Worm (Caenorhabditis elegans) whole organism, L3 larva: ENCODE data around the gene T04B2.7.

Experiments used
- R02D3.7 ChIP-seq: fragments of 150-350 bp; optimal IDR thresholded peaks from 2 replicates; lab custom pipeline; 2014; ENCODE audit warnings: missing biosample characterization, missing genetic modification characterization
- ZK546.5 ChIP-seq: sonication (generic microtip); optimal IDR thresholded peaks from 2 replicates; lab custom pipeline; 2017; ENCODE audit warnings: missing biosample characterization, missing genetic modification characterization
- aly-2 ChIP-seq: fragments of 150-350 bp; optimal IDR thresholded peaks from 2 replicates; lab custom pipeline; 2014; ENCODE audit warnings: missing biosample characterization, missing genetic modification characterization
- ama-1 ChIP-seq: fragments of 150-350 bp; optimal IDR thresholded peaks from 2 replicates; lab custom pipeline; 2018
- ceh-16 ChIP-seq: sonication (generic microtip); optimal IDR thresholded peaks from 2 replicates; lab custom pipeline; 2017; ENCODE audit warnings: missing biosample characterization, missing genetic modification characterization
- ceh-82 ChIP-seq: fragments of 150-350 bp; optimal IDR thresholded peaks from 2 replicates; lab custom pipeline; 2014; ENCODE audit warnings: missing biosample characterization, missing genetic modification characterization
- daf-12 ChIP-seq: fragments of 150-350 bp; optimal IDR thresholded peaks from 2 replicates; lab custom pipeline; 2014; ENCODE audit warnings: missing biosample characterization, missing genetic modification reagents, missing genetic modification characterization
- egl-27 ChIP-seq: sonication (generic microtip); optimal IDR thresholded peaks from 4 replicates; lab custom pipeline; 2017; ENCODE audit warnings: missing biosample characterization, missing genetic modification reagents, missing genetic modification characterization
- elt-2 ChIP-seq: sonication (generic microtip); optimal IDR thresholded peaks from 2 replicates; lab custom pipeline; 2016; ENCODE audit warnings: missing genetic modification reagents, mild to moderate bottlenecking, missing genetic modification characterization, missing compliant biosample characterization
- elt-3 ChIP-seq, 3 experiments: fragments of 150-350 bp in 1 of 3; sonication (generic microtip) in 2 of 3; optimal IDR thresholded peaks; 2 replicates in 2 of 3; 4 replicates in 1 of 3; lab custom pipeline; 2014 to 2017; ENCODE audit warnings: missing biosample characterization in 3 of 3, missing genetic modification characterization in 3 of 3
- fkh-10 ChIP-seq: sonication (generic microtip); optimal IDR thresholded peaks from 2 replicates; lab custom pipeline; 2017; ENCODE audit warnings: missing biosample characterization, missing genetic modification reagents, missing genetic modification characterization
- fkh-2 ChIP-seq: fragments of 150-350 bp; optimal IDR thresholded peaks from 2 replicates; lab custom pipeline; 2014; ENCODE audit warnings: missing biosample characterization, missing genetic modification reagents, missing genetic modification characterization
- fos-1 ChIP-seq: fragments of 150-350 bp; optimal IDR thresholded peaks from 2 replicates; lab custom pipeline; 2014; ENCODE audit warnings: missing biosample characterization, missing genetic modification characterization
- hmg-11 ChIP-seq: sonication (generic microtip); optimal IDR thresholded peaks from 2 replicates; lab custom pipeline; 2016; ENCODE audit warnings: missing genetic modification characterization, missing compliant biosample characterization
- jun-1 ChIP-seq: fragments of 150-350 bp; optimal IDR thresholded peaks from 2 replicates; lab custom pipeline; 2014; ENCODE audit warnings: missing biosample characterization, missing genetic modification reagents, missing genetic modification characterization
- lin-15B ChIP-seq: fragments of 150-350 bp; optimal IDR thresholded peaks from 2 replicates; lab custom pipeline; 2014; ENCODE audit warnings: missing biosample characterization, missing genetic modification characterization
- lin-39 ChIP-seq: fragments of 150-350 bp; optimal IDR thresholded peaks from 2 replicates; lab custom pipeline; 2018; ENCODE audit warnings: missing biosample characterization, missing genetic modification reagents, missing genetic modification characterization
- mdl-1 ChIP-seq: fragments of 150-350 bp; optimal IDR thresholded peaks from 2 replicates; lab custom pipeline; 2014; ENCODE audit warnings: missing biosample characterization, missing genetic modification characterization
- mml-1 ChIP-seq: fragments of 150-350 bp; sonication (generic microtip); optimal IDR thresholded peaks from 3 replicates; lab custom pipeline; 2014; ENCODE audit warnings: missing biosample characterization, missing genetic modification characterization
- nfya-1 ChIP-seq: sonication (generic microtip); optimal IDR thresholded peaks from 2 replicates; lab custom pipeline; 2017; ENCODE audit warnings: missing genetic modification characterization, mild to moderate bottlenecking, missing compliant biosample characterization, antibody characterized with exemption, moderate library complexity; ENCODE audit not compliant: insufficient read depth
- nhr-11 ChIP-seq: fragments of 150-350 bp; optimal IDR thresholded peaks from 2 replicates; lab custom pipeline; 2014; ENCODE audit warnings: missing biosample characterization, missing genetic modification characterization
- nhr-12 ChIP-seq: fragments of 150-350 bp; optimal IDR thresholded peaks from 2 replicates; lab custom pipeline; 2014; ENCODE audit warnings: missing biosample characterization, missing genetic modification characterization
- nhr-23 ChIP-seq: fragments of 150-350 bp; optimal IDR thresholded peaks from 2 replicates; lab custom pipeline; 2014; ENCODE audit warnings: missing biosample characterization, missing genetic modification reagents, missing genetic modification characterization
- nhr-237 ChIP-seq: fragments of 150-350 bp; optimal IDR thresholded peaks from 2 replicates; lab custom pipeline; 2014; ENCODE audit warnings: missing biosample characterization, missing genetic modification characterization
- nhr-28 ChIP-seq: fragments of 150-350 bp; optimal IDR thresholded peaks from 2 replicates; lab custom pipeline; 2014; ENCODE audit warnings: missing biosample characterization, missing genetic modification characterization
- nhr-43 ChIP-seq: sonication (generic microtip); optimal IDR thresholded peaks from 2 replicates; lab custom pipeline; 2016; ENCODE audit warnings: mild to moderate bottlenecking, missing genetic modification characterization, missing compliant biosample characterization; ENCODE audit not compliant: poor library complexity, severe bottlenecking
- nhr-76 ChIP-seq: fragments of 150-350 bp; sonication (generic microtip); optimal IDR thresholded peaks from 5 replicates; lab custom pipeline; 2014; ENCODE audit warnings: missing biosample characterization, missing genetic modification characterization
- pqm-1 ChIP-seq: fragments of 150-350 bp; optimal IDR thresholded peaks from 2 replicates; lab custom pipeline; 2017; ENCODE audit warnings: missing biosample characterization, missing genetic modification characterization, inconsistent platforms
- sea-2 ChIP-seq: fragments of 150-350 bp; sonication (generic microtip); optimal IDR thresholded peaks from 4 replicates; lab custom pipeline; 2014; ENCODE audit warnings: missing biosample characterization, missing genetic modification reagents, missing genetic modification characterization
- snpc-4 ChIP-seq: fragments of 150-350 bp; optimal IDR thresholded peaks from 2 replicates; lab custom pipeline; 2014; ENCODE audit warnings: missing biosample characterization, missing genetic modification characterization
- tbx-2 ChIP-seq: sonication (generic microtip); optimal IDR thresholded peaks from 2 replicates; lab custom pipeline; 2016; ENCODE audit warnings: mild to moderate bottlenecking, missing genetic modification characterization, missing compliant biosample characterization
- unc-62 ChIP-seq: fragments of 150-350 bp; sonication (generic microtip); optimal IDR thresholded peaks from 4 replicates; lab custom pipeline; 2014; ENCODE audit warnings: missing biosample characterization, missing genetic modification reagents, missing genetic modification characterization
- zag-1 ChIP-seq: fragments of 150-350 bp; optimal IDR thresholded peaks from 2 replicates; lab custom pipeline; 2014; ENCODE audit warnings: missing biosample characterization, missing genetic modification characterization
- ztf-11 ChIP-seq: fragments of 150-350 bp; optimal IDR thresholded peaks from 2 replicates; lab custom pipeline; 2014; ENCODE audit warnings: missing biosample characterization, missing genetic modification characterization
- ztf-4 ChIP-seq: fragments of 150-350 bp; optimal IDR thresholded peaks from 2 replicates; lab custom pipeline; 2014; ENCODE audit warnings: missing biosample characterization, missing genetic modification characterization

Gene T04B2.7

ce11 chrIV:10068266-10068665 lies 12.2 kb upstream of the T04B2.7 start:
- no peak for TF ChIP-seq nhr-43
- TF ChIP-seq ceh-82 (tag; lab: Kevin White, UChicago), result no peak
- no peak for TF ChIP-seq aly-2 (tag; lab: Kevin White, UChicago)
- TF ChIP-seq fkh-10, result no peak
- TF ChIP-seq R02D3.7 (tag; lab: Kevin White, UChicago), result no peak
- no peak for TF ChIP-seq nhr-23 (tag; lab: Kevin White, UChicago)
- no peak for TF ChIP-seq unc-62
- TF ChIP-seq elt-3 (tag; optimal IDR thresholded peaks at IDR 0.05; lab: Kevin White, UChicago), result no peak
- no peak for TF ChIP-seq ZK546.5 (tag; lab: Kevin White, UChicago)
- no peak for TF ChIP-seq daf-12
- TF ChIP-seq ceh-16, result no peak
- no peak for TF ChIP-seq snpc-4 (tag; lab: Kevin White, UChicago)
- no peak for TF ChIP-seq ama-1 (lab: Kevin White, UChicago)
- no peak for TF ChIP-seq nhr-76 (tag; lab: Kevin White, UChicago)
- no peak for TF ChIP-seq fkh-2 (tag; lab: Kevin White, UChicago)
- no peak for TF ChIP-seq nhr-11 (tag; lab: Kevin White, UChicago)
- no peak for TF ChIP-seq fos-1 (tag; lab: Kevin White, UChicago)
- TF ChIP-seq ztf-11 (tag; lab: Kevin White, UChicago), result no peak
- no peak for TF ChIP-seq mdl-1
- no peak for TF ChIP-seq ztf-4 (tag; lab: Kevin White, UChicago)

ce11 chrIV:10067541-10067940 lies 11.5 kb upstream of the T04B2.7 start, which contains the start of gene cwn-2:
Gene cwn-2, plus strand, starts transcription at chrIV:10067816.
- TF ChIP-seq fkh-10 (peak; percentile 94), daf-12 (no peak)

DNA sequence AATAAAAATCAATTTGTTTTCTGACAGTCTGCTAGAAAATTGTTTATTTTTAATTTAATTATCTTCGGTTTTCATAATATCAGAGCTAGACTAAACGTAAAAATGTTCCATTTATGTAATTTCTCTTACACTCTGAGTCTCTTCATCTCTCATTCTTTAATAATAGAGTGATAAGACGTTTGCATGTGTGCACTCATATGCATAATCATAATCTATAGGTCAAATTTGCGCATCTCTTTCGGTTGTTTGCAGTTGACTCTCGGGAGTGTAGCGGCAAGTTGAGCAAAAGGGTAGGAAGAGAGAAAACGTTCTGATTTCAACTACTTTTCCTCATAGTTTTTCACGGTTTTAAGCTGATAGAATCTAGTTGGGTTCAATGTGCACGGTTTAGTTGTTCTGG lies 10.4 kb upstream of the T04B2.7 start:
- TF ChIP-seq elt-2 (peak; percentile 44), pqm-1 (tag; lab: Kevin White, UChicago) (peak; percentile 10), mdl-1 (no peak)
- TF ChIP-seq, all 47 proteins: peak for 2

DNA sequence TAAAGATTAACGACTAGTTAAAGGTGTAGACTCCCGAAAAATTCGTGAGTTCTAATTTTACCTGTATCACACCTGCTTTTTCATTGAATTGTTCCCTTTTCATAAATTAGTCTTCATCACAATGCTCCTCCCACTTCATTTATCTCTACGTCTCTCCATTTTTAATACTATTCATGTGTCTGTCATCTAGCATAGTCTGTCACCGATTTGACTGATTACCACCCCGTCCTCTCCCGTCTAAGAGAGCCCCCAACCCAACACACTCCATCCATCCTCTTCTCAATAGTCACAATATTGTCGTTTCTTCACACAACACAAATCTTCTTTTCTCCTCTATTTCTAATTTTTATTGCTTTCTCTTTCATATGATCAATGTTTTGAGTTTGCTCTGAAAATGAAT lies 9.1 kb upstream of the T04B2.7 start:
- no peak for TF ChIP-seq snpc-4 (tag; lab: Kevin White, UChicago)
- TF ChIP-seq lin-39 (tag; lab: Kevin White, UChicago), result peak; percentile 74
- no peak for TF ChIP-seq ceh-16
- no peak for TF ChIP-seq sea-2 (GFP tag; lab: Kevin White, UChicago)
- no peak for TF ChIP-seq mml-1 (tag; lab: Kevin White, UChicago)
- peak; percentile 36 for TF ChIP-seq unc-62
- no peak for TF ChIP-seq elt-2
- TF ChIP-seq tbx-2 (tag; lab: Kevin White, UChicago), result no peak
- TF ChIP-seq nhr-237 (tag; lab: Kevin White, UChicago), result no peak
- TF ChIP-seq pqm-1 (tag; lab: Kevin White, UChicago), result no peak
- TF ChIP-seq jun-1 (tag; lab: Kevin White, UChicago), result no peak
- TF ChIP-seq nfya-1, result no peak
- no peak for TF ChIP-seq ZK546.5 (tag; lab: Kevin White, UChicago)
- TF ChIP-seq aly-2 (tag; lab: Kevin White, UChicago), result no peak
- no peak for TF ChIP-seq fkh-2 (tag; lab: Kevin White, UChicago)

- TF ChIP-seq egl-27 (tag; lab: Kevin White, UChicago) (no peak), nhr-28 (tag; lab: Kevin White, UChicago) (no peak), nhr-11 (tag; lab: Kevin White, UChicago) (no peak), lin-15B (no peak), nhr-12 (tag; lab: Kevin White, UChicago) (no peak), zag-1 (tag; lab: Kevin White, UChicago) (no peak)
Measured at ce11 chrIV:10063941-10064340, 7.9 kb upstream of the T04B2.7 start.

DNA sequence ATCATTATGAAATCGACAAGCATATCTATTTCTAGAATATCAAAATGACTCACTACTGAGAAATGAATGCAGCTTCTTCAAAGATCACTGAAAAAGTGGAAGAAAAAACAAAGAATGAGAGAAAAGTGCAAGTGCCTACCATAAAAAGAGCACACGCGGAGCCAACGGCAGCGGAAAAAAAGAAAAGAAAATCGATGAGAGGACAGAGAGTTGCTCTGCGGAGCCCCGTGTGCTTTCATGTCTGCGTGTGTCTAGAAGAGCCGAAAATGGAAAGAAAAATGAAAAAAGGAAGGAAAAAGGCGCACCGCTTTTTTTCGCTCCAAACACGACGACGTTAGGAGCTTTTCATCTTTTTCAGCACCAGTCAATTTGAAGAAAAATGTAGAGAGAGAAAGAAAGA lies 6.7 kb upstream of the T04B2.7 start, which contains the start of gene ipla-7:
ipla-7 (minus strand) TSS at position 122 of the 400 bp plus-strand sequence.
- TF ChIP-seq elt-2, result peak; percentile 14
- TF ChIP-seq mml-1 (tag; lab: Kevin White, UChicago), result no peak
- TF ChIP-seq fkh-2 (tag; lab: Kevin White, UChicago), result no peak
- no peak for TF ChIP-seq aly-2 (tag; lab: Kevin White, UChicago)
- peak; percentile 4 for TF ChIP-seq lin-39 (tag; lab: Kevin White, UChicago)
- TF ChIP-seq nfya-1, result peak; percentile 67
- TF ChIP-seq lin-15B, result peak; percentile 12
- peak; percentile 30 for TF ChIP-seq pqm-1 (tag; lab: Kevin White, UChicago)
- TF ChIP-seq hmg-11 (tag; lab: Kevin White, UChicago), result peak; percentile 73
- peak; percentile 73 for TF ChIP-seq fkh-10
- no peak for TF ChIP-seq egl-27 (tag; lab: Kevin White, UChicago)
